Fruit fly (Drosophila melanogaster) whole organism, prepupa: ENCODE results near the gene jet.

ENCODE experiments used
- CG4318 ChIP-seq: fragments of 200-800 bp; sonication (Bioruptor generic); optimal IDR thresholded peaks from 3 replicates; lab custom pipeline; 2017; ENCODE audit warnings: missing biosample characterization, mild to moderate bottlenecking, missing genetic modification characterization
- CG8119 ChIP-seq: fragments of 200-800 bp; sonication (Bioruptor generic); IDR thresholded peaks from 3 replicates; pipeline ENCODE4 v1.3.6; 2022; ENCODE audit warnings: missing biosample characterization, missing genetic modification characterization
- CG8632 ChIP-seq: fragments of 200-800 bp; sonication (Bioruptor generic); optimal IDR thresholded peaks from 3 replicates; lab custom pipeline; 2016; ENCODE audit warnings: missing biosample characterization, missing genetic modification characterization
- Eip93F ChIP-seq: fragments of 200-800 bp; sonication (Bioruptor generic); optimal IDR thresholded peaks from 2 replicates; lab custom pipeline; 2016; ENCODE audit warnings: missing biosample characterization, mild to moderate bottlenecking, missing genetic modification characterization
- Sox14 ChIP-seq: fragments of 200-800 bp; sonication (Bioruptor generic); optimal IDR thresholded peaks from 3 replicates; lab custom pipeline; 2016; ENCODE audit warnings: missing biosample characterization, missing genetic modification characterization
- fkh ChIP-seq: fragments of 200-800 bp; sonication (Bioruptor generic); optimal IDR thresholded peaks from 3 replicates; lab custom pipeline; 2017; ENCODE audit warnings: missing biosample characterization, mild to moderate bottlenecking, missing genetic modification characterization, moderate library complexity
- svp ChIP-seq: fragments of 200-800 bp; sonication (Bioruptor generic); peaks from one replicate; lab custom pipeline; 2016; ENCODE audit warnings: missing biosample characterization, missing genetic modification characterization

- TF ChIP-seq Sox14 (GFP tag; lab: Kevin White, UChicago), result no peak
- TF ChIP-seq CG8632 (GFP tag; lab: Kevin White, UChicago), result no peak
- TF ChIP-seq CG4318 (GFP tag; lab: Kevin White, UChicago), result no peak
- TF ChIP-seq fkh (GFP tag; lab: Kevin White, UChicago), result no peak
- no peak for TF ChIP-seq CG8119 (GFP tag; lab: Robert Waterston, UW)
- no peak for TF ChIP-seq Eip93F (GFP tag; lab: Kevin White, UChicago)
- TF ChIP-seq svp (GFP tag; lab: Kevin White, UChicago), result no peak
Measured at dm6 chr2L:4953086-4953570, 3.5 kb upstream of the jet start, which contains the start of gene Jon25Bii.
